Fruit fly (Drosophila melanogaster) whole organism, wandering third instar larva: ENCODE measurements around the gene CG44001.

Experiments
- Abd-B ChIP-seq: fragments of >200 bp; optimal IDR thresholded peaks from 2 replicates; lab custom pipeline; 2017; ENCODE audit warnings: missing biosample characterization, missing genetic modification characterization
- CG32264 ChIP-seq: fragments of 200-800 bp; sonication (Bioruptor generic); optimal IDR thresholded peaks from 2 replicates; lab custom pipeline; 2016; ENCODE audit warnings: missing biosample characterization, missing genetic modification characterization
- CG9705 ChIP-seq: fragments of 200-800 bp; sonication (Bioruptor generic); optimal IDR thresholded peaks from 2 replicates; lab custom pipeline; 2018; ENCODE audit warnings: missing biosample characterization, mild to moderate bottlenecking, missing genetic modification characterization
- CrebA ChIP-seq: fragments of 200-800 bp; sonication (Bioruptor generic); optimal IDR thresholded peaks from 2 replicates; lab custom pipeline; 2016; ENCODE audit warnings: missing biosample characterization, mild to moderate bottlenecking, missing genetic modification characterization, borderline replicate concordance
- Dfd ChIP-seq: fragments of >200 bp; optimal IDR thresholded peaks from 2 replicates; lab custom pipeline; 2017; ENCODE audit warnings: missing biosample characterization, missing genetic modification characterization
- Dif ChIP-seq: fragments of 200-275, 200-300 bp; sonication (Bioruptor generic); optimal IDR thresholded peaks from 2 replicates; lab custom pipeline; 2018; ENCODE audit warnings: missing biosample characterization, missing genetic modification characterization; ENCODE audit not compliant: partially characterized antibody
- GATAd ChIP-seq: sonication (Bioruptor generic); optimal IDR thresholded peaks from 2 replicates; lab custom pipeline; 2016; ENCODE audit warnings: missing biosample characterization, missing genetic modification characterization
- HLH106 ChIP-seq: fragments of 200-800 bp; optimal IDR thresholded peaks from 3 replicates; lab custom pipeline; 2019; ENCODE audit warnings: missing biosample characterization, mild to moderate bottlenecking, missing genetic modification characterization, moderate library complexity
- Hnf4 ChIP-seq: fragments of 200-800 bp; sonication (Bioruptor generic); optimal IDR thresholded peaks from 2 replicates; lab custom pipeline; 2016; ENCODE audit warnings: missing biosample characterization, mild to moderate bottlenecking, missing genetic modification characterization
- Hr78 ChIP-seq: fragments of >200 bp; optimal IDR thresholded peaks from 2 replicates; lab custom pipeline; 2017; ENCODE audit warnings: missing biosample characterization, missing genetic modification characterization
- Hr83 ChIP-seq: fragments of 200-300 bp; sonication (Bioruptor generic); optimal IDR thresholded peaks from 2 replicates; lab custom pipeline; 2016; ENCODE audit warnings: missing biosample characterization, mild to moderate bottlenecking, missing genetic modification characterization, moderate library complexity; ENCODE audit not compliant: poor library complexity, severe bottlenecking
- Jra ChIP-seq: sonication (Bioruptor generic); optimal IDR thresholded peaks from 2 replicates; lab custom pipeline; 2016; ENCODE audit warnings: missing biosample characterization, missing genetic modification characterization
- Mio ChIP-seq: sonication (Bioruptor generic); optimal IDR thresholded peaks from 2 replicates; lab custom pipeline; 2016; ENCODE audit warnings: missing biosample characterization, missing genetic modification characterization
- Myc ChIP-seq: fragments of >200 bp; optimal IDR thresholded peaks from 2 replicates; lab custom pipeline; 2017
- N ChIP-seq: fragments of >200 bp; optimal IDR thresholded peaks from 2 replicates; lab custom pipeline; 2018; ENCODE audit warnings: missing biosample characterization, missing external identifiers, missing genetic modification characterization
- OdsH ChIP-seq: fragments of 200-800 bp; sonication (Bioruptor generic); optimal IDR thresholded peaks from 2 replicates; lab custom pipeline; 2016; ENCODE audit warnings: missing biosample characterization, mild to moderate bottlenecking, missing genetic modification characterization
- Rel ChIP-seq, 2 experiments: fragments of 200-800 bp; sonication (Bioruptor generic) in 1 of 2; optimal IDR thresholded peaks; 2 replicates in 1 of 2; 3 replicates in 1 of 2; lab custom pipeline; 2016 to 2019; ENCODE audit warnings: mild to moderate bottlenecking in 2 of 2, missing biosample characterization in 2 of 2, missing genetic modification characterization in 2 of 2, moderate library complexity in 1 of 2
- Sp1 ChIP-seq: fragments of 200-800 bp; sonication (Bioruptor generic); optimal IDR thresholded peaks from 3 replicates; lab custom pipeline; 2019; ENCODE audit warnings: missing biosample characterization, mild to moderate bottlenecking, missing genetic modification characterization, moderate library complexity
- Vsx2 ChIP-seq: fragments of 200-300, 225-300 bp; sonication (Bioruptor generic); optimal IDR thresholded peaks from 2 replicates; lab custom pipeline; 2018; ENCODE audit warnings: missing biosample characterization, missing genetic modification characterization; ENCODE audit not compliant: partially characterized antibody
- br ChIP-seq: fragments of 200-800 bp; sonication (Bioruptor generic); optimal IDR thresholded peaks from 2 replicates; lab custom pipeline; 2016; ENCODE audit warnings: missing biosample characterization, missing genetic modification characterization
- brk ChIP-seq: fragments of 200-800 bp; sonication (Bioruptor generic); optimal IDR thresholded peaks from 2 replicates; lab custom pipeline; 2016; ENCODE audit warnings: missing biosample characterization, mild to moderate bottlenecking, missing genetic modification characterization
- dl ChIP-seq, 2 experiments: fragments of 175-275, 200-275 bp in 1 of 2; fragments of 200-275 bp in 1 of 2; sonication (Bioruptor generic); optimal IDR thresholded peaks; lab custom pipeline; 2018; ENCODE audit warnings: mild to moderate bottlenecking in 2 of 2, missing biosample characterization in 2 of 2, missing genetic modification characterization in 2 of 2, moderate library complexity in 2 of 2; ENCODE audit not compliant: partially characterized antibody in 2 of 2, insufficient read depth in 1 of 2
- dmrt93B ChIP-seq: fragments of 200-800 bp; sonication (Bioruptor generic); optimal IDR thresholded peaks from 2 replicates; lab custom pipeline; 2018; ENCODE audit warnings: missing biosample characterization, mild to moderate bottlenecking, missing genetic modification characterization
- dsf ChIP-seq: sonication (Bioruptor generic); optimal IDR thresholded peaks from 2 replicates; lab custom pipeline; 2016; ENCODE audit warnings: missing biosample characterization, missing genetic modification characterization, borderline replicate concordance
- ey ChIP-seq: fragments of 200-800 bp; sonication (Bioruptor generic); optimal IDR thresholded peaks from 2 replicates; lab custom pipeline; 2016; ENCODE audit warnings: missing biosample characterization, missing genetic modification characterization
- foxo ChIP-seq, 2 experiments: fragments of 200-800 bp; sonication (Bioruptor generic); optimal IDR thresholded peaks; 2 replicates in 1 of 2; 3 replicates in 1 of 2; lab custom pipeline; 2016 to 2017; ENCODE audit warnings: missing biosample characterization in 2 of 2, missing genetic modification characterization in 2 of 2
- fru ChIP-seq: fragments of 200-800 bp; sonication (Bioruptor generic); optimal IDR thresholded peaks from 3 replicates; lab custom pipeline; 2016; ENCODE audit warnings: missing biosample characterization, mild to moderate bottlenecking, missing genetic modification characterization
- h ChIP-seq: fragments of 200-800 bp; sonication (Bioruptor generic); optimal IDR thresholded peaks from 3 replicates; lab custom pipeline; 2016; ENCODE audit warnings: missing biosample characterization, mild to moderate bottlenecking, missing genetic modification characterization
- jim ChIP-seq: fragments of 175-275, 200-325 bp; sonication (Bioruptor generic); optimal IDR thresholded peaks from 2 replicates; lab custom pipeline; 2016; ENCODE audit warnings: missing biosample characterization, mild to moderate bottlenecking, missing genetic modification characterization
- lola ChIP-seq: fragments of >200 bp; optimal IDR thresholded peaks from 2 replicates; lab custom pipeline; 2017; ENCODE audit warnings: missing biosample characterization, missing genetic modification characterization
- pan ChIP-seq: fragments of >200 bp; optimal IDR thresholded peaks from 2 replicates; lab custom pipeline; 2017
- psq ChIP-seq: fragments of 200-800 bp; sonication (Bioruptor generic); optimal IDR thresholded peaks from 3 replicates; lab custom pipeline; 2017; ENCODE audit warnings: missing biosample characterization, mild to moderate bottlenecking, missing genetic modification characterization, moderate library complexity
- rgr ChIP-seq: fragments of 200-800 bp; sonication (Bioruptor generic); optimal IDR thresholded peaks from 3 replicates; lab custom pipeline; 2016; ENCODE audit warnings: missing biosample characterization, mild to moderate bottlenecking, missing genetic modification characterization
- sage ChIP-seq: fragments of 200-800 bp; sonication (Bioruptor generic); optimal IDR thresholded peaks from 2 replicates; lab custom pipeline; 2016; ENCODE audit warnings: missing biosample characterization, mild to moderate bottlenecking, missing genetic modification characterization
- sv ChIP-seq: fragments of 200-800 bp; sonication (Bioruptor generic); optimal IDR thresholded peaks from 3 replicates; lab custom pipeline; 2016; ENCODE audit warnings: missing biosample characterization, missing genetic modification characterization
- tai ChIP-seq: sonication (Bioruptor generic); optimal IDR thresholded peaks from 2 replicates; lab custom pipeline; 2016; ENCODE audit warnings: missing biosample characterization, missing genetic modification characterization
- usp ChIP-seq: fragments of >200 bp; optimal IDR thresholded peaks from 2 replicates; lab custom pipeline; 2017; ENCODE audit warnings: missing biosample characterization, missing genetic modification characterization
- woc ChIP-seq: sonication (Bioruptor generic); optimal IDR thresholded peaks from 2 replicates; lab custom pipeline; 2016; ENCODE audit warnings: missing biosample characterization, mild to moderate bottlenecking, missing genetic modification characterization

The CG44001 gene

DNA sequence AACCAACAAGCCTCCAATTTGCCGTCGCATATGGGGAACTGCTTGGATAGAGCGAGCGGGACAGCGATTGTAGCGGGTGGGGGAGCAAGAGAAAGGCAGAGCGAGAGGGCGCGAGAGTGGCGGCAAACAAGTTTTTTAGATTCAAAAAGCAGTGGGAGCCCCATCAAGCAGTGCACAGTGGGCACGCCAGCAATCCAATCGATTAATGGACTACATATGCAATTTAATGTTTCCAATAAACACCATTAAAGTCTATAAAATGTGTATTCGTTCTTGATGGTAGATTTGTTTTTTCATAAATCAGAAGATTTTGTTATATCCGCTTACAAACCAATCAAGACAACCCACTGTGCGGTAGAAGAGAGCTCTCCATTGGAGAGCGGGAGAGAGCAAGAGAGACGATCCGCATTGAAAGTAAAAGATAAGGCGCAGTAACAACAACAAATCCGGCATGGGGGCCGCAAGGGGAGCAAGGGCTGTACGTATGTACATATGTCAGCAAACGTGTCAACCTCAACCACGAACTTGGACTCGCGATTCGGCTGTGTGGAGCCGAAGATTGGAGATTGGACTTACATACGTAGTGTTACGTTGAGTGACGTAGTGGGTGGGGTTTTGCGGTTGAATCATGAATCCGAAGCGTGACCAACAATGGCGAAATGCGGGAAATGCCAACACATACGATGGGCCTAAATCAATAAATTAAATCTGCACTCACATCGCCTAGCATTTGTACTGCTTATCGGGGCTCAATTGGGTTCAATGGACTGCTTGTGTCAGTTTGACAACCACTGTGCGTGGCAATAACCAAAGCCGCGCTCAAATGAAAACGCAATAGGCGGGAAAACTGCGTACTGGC lies 45.4 kb upstream of the CG44001 start:
- TF ChIP-seq CG32264 (GFP tag; lab: Kevin White, UChicago) (peak; percentile 98), Abd-B (GFP tag; lab: Kevin White, UChicago) (no peak), woc (GFP tag; lab: Kevin White, UChicago) (peak; percentile 99), h (GFP tag; lab: Kevin White, UChicago) (peak; percentile 99), GATAd (GFP tag; lab: Kevin White, UChicago) (peak; percentile 94), sage (peak; percentile 96), foxo (GFP tag; optimal IDR thresholded peaks at IDR 0.05; lab: Kevin White, UChicago) (peak; percentile 97 to 99), CG9705 (GFP tag; lab: Kevin White, UChicago) (peak; percentile 96), rgr (peak; percentile 99), OdsH (GFP tag; lab: Kevin White, UChicago) (peak; percentile 98), Hr83 (GFP tag; lab: Kevin White, UChicago) (peak; percentile 92), HLH106 (tag; lab: Kevin White, UChicago) (peak; percentile 98), Dfd (no peak), pan (no peak), Dif (GFP tag; lab: Kevin White, UChicago) (peak; percentile 94), N (GFP tag; lab: Kevin White, UChicago) (peak; percentile 88), Sp1 (peak; percentile 98), fru (GFP tag; lab: Kevin White, UChicago) (peak; percentile 100), Mio (GFP tag; lab: Kevin White, UChicago) (peak; percentile 92), tai (GFP tag; lab: Kevin White, UChicago) (peak; percentile 97), Hnf4 (GFP tag; lab: Kevin White, UChicago) (peak; percentile 98), Vsx2 (GFP tag; lab: Kevin White, UChicago) (peak; percentile 69), dmrt93B (GFP tag; lab: Kevin White, UChicago) (peak; percentile 98), Rel (GFP tag; optimal IDR thresholded peaks at IDR 0.05; lab: Kevin White, UChicago) (peak; percentile 95), Rel (tag; optimal IDR thresholded peaks at IDR 0.05; lab: Kevin White, UChicago) (peak; percentile 97), usp (no peak), br (peak; percentile 99), psq (GFP tag; lab: Kevin White, UChicago) (peak; percentile 95), dsf (GFP tag; lab: Kevin White, UChicago) (peak; percentile 94), Myc (lab: Kevin White, UChicago) (peak; percentile 37), dl (GFP tag; optimal IDR thresholded peaks at IDR 0.05; lab: Kevin White, UChicago; ENCODE audit: insufficient read depth in 1 of 2, partially characterized antibody in 2 of 2) (peak; percentile 80 to 91), ey (GFP tag; lab: Kevin White, UChicago) (peak; percentile 99), Hr78 (GFP tag; lab: Kevin White, UChicago) (no peak), CrebA (GFP tag; lab: Kevin White, UChicago) (peak; percentile 95), jim (GFP tag; lab: Kevin White, UChicago) (no peak), brk (GFP tag; lab: Kevin White, UChicago) (peak; percentile 94), Jra (peak; percentile 97), lola (GFP tag; lab: Kevin White, UChicago) (no peak), sv (peak; percentile 98)
- TF ChIP-seq, all 38 proteins: peak for 31

DNA sequence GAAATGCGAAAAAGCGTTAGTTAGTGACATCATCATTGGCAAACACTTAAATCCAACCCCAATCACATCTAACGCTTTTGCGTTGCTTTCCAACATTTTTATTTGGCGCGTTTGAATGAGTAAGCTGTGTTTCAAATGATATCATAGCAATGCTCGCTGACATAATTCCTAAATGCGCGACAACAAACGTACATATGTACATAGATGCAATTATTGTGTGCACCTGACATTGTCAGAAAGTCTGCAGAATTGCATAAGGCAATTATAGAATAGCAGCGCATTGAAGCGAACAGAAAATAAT lies 44.9 kb upstream of the CG44001 start:
- TF ChIP-seq rgr: no peak
- no peak for TF ChIP-seq brk (GFP tag; lab: Kevin White, UChicago)
- TF ChIP-seq HLH106 (tag; lab: Kevin White, UChicago): no peak
- no peak for TF ChIP-seq Hr83 (GFP tag; lab: Kevin White, UChicago)
- no peak for TF ChIP-seq woc (GFP tag; lab: Kevin White, UChicago)
- no peak for TF ChIP-seq psq (GFP tag; lab: Kevin White, UChicago)
- TF ChIP-seq dsf (GFP tag; lab: Kevin White, UChicago): no peak
- no peak for TF ChIP-seq CG32264 (GFP tag; lab: Kevin White, UChicago)
- TF ChIP-seq usp: no peak
- TF ChIP-seq Myc (lab: Kevin White, UChicago): no peak
- TF ChIP-seq Jra: no peak
- TF ChIP-seq jim (GFP tag; lab: Kevin White, UChicago): no peak
- TF ChIP-seq sage: no peak
- no peak for TF ChIP-seq Abd-B (GFP tag; lab: Kevin White, UChicago)
- no peak for TF ChIP-seq Sp1
- TF ChIP-seq CrebA (GFP tag; lab: Kevin White, UChicago): no peak
- TF ChIP-seq dmrt93B (GFP tag; lab: Kevin White, UChicago): no peak
- TF ChIP-seq Hr78 (GFP tag; lab: Kevin White, UChicago): no peak
- no peak for TF ChIP-seq lola (GFP tag; lab: Kevin White, UChicago)
- TF ChIP-seq tai (GFP tag; lab: Kevin White, UChicago): no peak
